Fruit fly (Drosophila melanogaster): Measurements from ENCODE around the gene CG34293.

dm6 chr3R:27124588-27124987 lies 40.8 kb downstream of the CG34293 start, which contains the start of gene CG6059:
- TF ChIP-seq Eip93F (GFP tag; optimal IDR thresholded peaks at IDR 0.05): no peak
- TF ChIP-seq CG6854 (GFP tag; optimal IDR thresholded peaks at IDR 0.05): no peak
- TF ChIP-seq CG15336 (GFP tag; IDR thresholded peaks at IDR 0.05): no peak
- TF ChIP-seq CG11762 (GFP tag; optimal IDR thresholded peaks at IDR 0.05; ENCODE audit: insufficient read depth): no peak
- TF ChIP-seq CG6163 (GFP tag; IDR thresholded peaks at IDR 0.05): no peak

Data from whole organism, prepupa.